Fruit fly (Drosophila melanogaster): ENCODE data around the gene Aef1.

Aef1 gene

DNA sequence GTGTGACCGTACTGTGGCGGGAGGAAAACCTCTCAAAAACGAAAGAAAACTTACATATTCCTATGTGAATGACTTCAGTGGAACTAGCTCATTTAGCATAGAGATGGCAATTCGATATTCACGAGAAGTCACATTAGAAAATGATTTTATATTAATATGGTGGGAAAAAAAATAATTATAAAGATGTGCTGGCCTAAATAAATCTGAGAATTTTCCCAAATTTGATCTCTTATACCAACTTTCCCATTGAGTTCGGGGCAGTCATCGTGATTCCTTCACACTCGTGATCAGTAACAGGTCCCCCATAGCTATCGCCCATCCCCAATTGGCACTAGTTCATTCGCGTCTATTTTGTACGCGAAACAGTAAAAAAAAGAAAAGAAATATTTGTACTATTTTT, at the start of gene Aef1, which contains the start of gene barc:
Gene Aef1, plus strand, starts transcription at position 325 of the 400 bp plus-strand sequence.
Gene barc, minus strand, starts transcription at position 37 of the 400 bp plus-strand sequence.
- TF ChIP-seq CG8301 (tag; optimal IDR thresholded peaks at IDR 0.05): no peak
- TF ChIP-seq CG17806 (tag; optimal IDR thresholded peaks at IDR 0.05): peak; percentile 73
- no peak for TF ChIP-seq CG12605 (GFP tag; IDR thresholded peaks at IDR 0.05)
- peak; percentile 49; the same call in 1 of the 2 replicates for TF ChIP-seq rn (GFP tag; IDR thresholded peaks at IDR 0.05)
- TF ChIP-seq CG15710 (tag; optimal IDR thresholded peaks at IDR 0.05): peak; percentile 78
- peak; percentile 82 for TF ChIP-seq CG4496 (GFP tag; IDR thresholded peaks at IDR 0.05)
- no peak for TF ChIP-seq Pif1B (GFP tag; optimal IDR thresholded peaks at IDR 0.05)
- peak; percentile 73; the same call in 1 of the 2 replicates for TF ChIP-seq CG32121 (GFP tag; IDR thresholded peaks at IDR 0.05)
- TF ChIP-seq Pif1A (GFP tag; optimal IDR thresholded peaks at IDR 0.05): no peak
- TF ChIP-seq Snoo (tag; optimal IDR thresholded peaks at IDR 0.05): no peak
- TF ChIP-seq fd96Ca (GFP tag; IDR thresholded peaks at IDR 0.05): peak; percentile 90
- TF ChIP-seq CG13204 (GFP tag; optimal IDR thresholded peaks at IDR 0.05): no peak
- no peak for TF ChIP-seq gl (tag; optimal IDR thresholded peaks at IDR 0.05)
- TF ChIP-seq CG8159 (tag; optimal IDR thresholded peaks at IDR 0.05): peak; percentile 81
- no peak for TF ChIP-seq CG9948 (tag; optimal IDR thresholded peaks at IDR 0.05)
- peak; percentile 47 for TF ChIP-seq D1 (tag; optimal IDR thresholded peaks at IDR 0.05)
- no peak for TF ChIP-seq EcR (GFP tag; optimal IDR thresholded peaks at IDR 0.05)
- TF ChIP-seq CG14655 (GFP tag; optimal IDR thresholded peaks at IDR 0.05): no peak
- peak; percentile 69 for TF ChIP-seq CG34367 (tag; optimal IDR thresholded peaks at IDR 0.05)
- TF ChIP-seq Ets98B (GFP tag; IDR thresholded peaks at IDR 0.05): peak; percentile 66
- TF ChIP-seq CG10348 (GFP tag; IDR thresholded peaks at IDR 0.05): peak; percentile 72

DNA sequence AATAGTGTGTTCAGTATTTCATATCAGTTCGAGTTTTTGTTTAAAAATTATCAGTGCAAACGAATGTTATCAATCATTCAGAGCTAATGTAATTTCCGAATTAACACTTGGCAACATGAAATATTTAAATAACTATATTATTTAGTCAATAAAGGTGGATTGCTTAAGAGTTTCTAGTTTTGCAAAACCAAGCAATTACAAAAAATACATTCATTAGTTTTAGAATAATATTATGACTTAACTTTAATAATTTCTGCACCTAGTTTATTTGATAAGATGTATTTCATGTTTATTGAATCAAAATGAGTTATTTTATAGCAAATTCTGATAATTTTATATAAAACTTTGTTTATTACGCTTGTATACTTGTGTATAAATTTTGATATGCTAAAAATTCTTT, 49.8 kb upstream of the Aef1 start:
- TF ChIP-seq CG10348 (GFP tag; IDR thresholded peaks at IDR 0.05) (no peak), Ets98B (GFP tag; IDR thresholded peaks at IDR 0.05) (no peak)

- no peak for TF ChIP-seq EcR (GFP tag; optimal IDR thresholded peaks at IDR 0.05)
- TF ChIP-seq CG12605 (GFP tag; IDR thresholded peaks at IDR 0.05): no peak
- no peak for TF ChIP-seq CG13204 (GFP tag; optimal IDR thresholded peaks at IDR 0.05)
- TF ChIP-seq rn (GFP tag; IDR thresholded peaks at IDR 0.05): no peak
- TF ChIP-seq CG32121 (GFP tag; IDR thresholded peaks at IDR 0.05): no peak
- no peak for TF ChIP-seq CG10348 (GFP tag; IDR thresholded peaks at IDR 0.05)
- TF ChIP-seq CG8159 (tag; optimal IDR thresholded peaks at IDR 0.05): no peak
- no peak for TF ChIP-seq Ets98B (GFP tag; IDR thresholded peaks at IDR 0.05)
- TF ChIP-seq CG34367 (tag; optimal IDR thresholded peaks at IDR 0.05): no peak
- no peak for TF ChIP-seq CG14655 (GFP tag; optimal IDR thresholded peaks at IDR 0.05)
- TF ChIP-seq gl (tag; optimal IDR thresholded peaks at IDR 0.05): no peak
- no peak for TF ChIP-seq D1 (tag; optimal IDR thresholded peaks at IDR 0.05)
- no peak for TF ChIP-seq CG17806 (tag; optimal IDR thresholded peaks at IDR 0.05)
- no peak for TF ChIP-seq CG9948 (tag; optimal IDR thresholded peaks at IDR 0.05)
- no peak for TF ChIP-seq Pif1A (GFP tag; optimal IDR thresholded peaks at IDR 0.05)
- no peak for TF ChIP-seq Pif1B (GFP tag; optimal IDR thresholded peaks at IDR 0.05)
- TF ChIP-seq fd96Ca (GFP tag; IDR thresholded peaks at IDR 0.05): no peak
These were observed 47.5 kb upstream of the Aef1 start for dm6 chr3L:21385699-21386098.

- TF ChIP-seq CG10348 (GFP tag; IDR thresholded peaks at IDR 0.05): no peak
- TF ChIP-seq CG32121 (GFP tag; IDR thresholded peaks at IDR 0.05): no peak
- no peak for TF ChIP-seq CG14655 (GFP tag; optimal IDR thresholded peaks at IDR 0.05)
These were observed 46.3 kb upstream of the Aef1 start for dm6 chr3L:21386917-21387316.

dm6 chr3L:21388824-21389223, 44.4 kb upstream of the Aef1 start:
- no peak for TF ChIP-seq CG14655 (GFP tag; optimal IDR thresholded peaks at IDR 0.05)
- TF ChIP-seq CG17806 (tag; optimal IDR thresholded peaks at IDR 0.05): no peak
- no peak for TF ChIP-seq CG34367 (tag; optimal IDR thresholded peaks at IDR 0.05)
- no peak for TF ChIP-seq CG32121 (GFP tag; IDR thresholded peaks at IDR 0.05)
- TF ChIP-seq CG13204 (GFP tag; optimal IDR thresholded peaks at IDR 0.05): no peak
- TF ChIP-seq D1 (tag; optimal IDR thresholded peaks at IDR 0.05): no peak
- no peak for TF ChIP-seq CG15710 (tag; optimal IDR thresholded peaks at IDR 0.05)
- TF ChIP-seq Snoo (tag; optimal IDR thresholded peaks at IDR 0.05): no peak
- no peak for TF ChIP-seq gl (tag; optimal IDR thresholded peaks at IDR 0.05)
- no peak for TF ChIP-seq CG12605 (GFP tag; IDR thresholded peaks at IDR 0.05)
- TF ChIP-seq CG8301 (tag; optimal IDR thresholded peaks at IDR 0.05): no peak
- no peak for TF ChIP-seq CG10348 (GFP tag; IDR thresholded peaks at IDR 0.05)
- no peak for TF ChIP-seq CG4496 (GFP tag; IDR thresholded peaks at IDR 0.05)
- no peak for TF ChIP-seq rn (GFP tag; IDR thresholded peaks at IDR 0.05)

dm6 chr3L:21389758-21390157, 43.5 kb upstream of the Aef1 start:
- TF ChIP-seq rn (GFP tag; IDR thresholded peaks at IDR 0.05): no peak
- TF ChIP-seq CG17806 (tag; optimal IDR thresholded peaks at IDR 0.05): no peak
- no peak for TF ChIP-seq D1 (tag; optimal IDR thresholded peaks at IDR 0.05)
- TF ChIP-seq CG13204 (GFP tag; optimal IDR thresholded peaks at IDR 0.05): no peak
- TF ChIP-seq gl (tag; optimal IDR thresholded peaks at IDR 0.05): no peak
- no peak for TF ChIP-seq Ets98B (GFP tag; IDR thresholded peaks at IDR 0.05)
- TF ChIP-seq Snoo (tag; optimal IDR thresholded peaks at IDR 0.05): no peak
- TF ChIP-seq CG12605 (GFP tag; IDR thresholded peaks at IDR 0.05): no peak
- no peak for TF ChIP-seq CG14655 (GFP tag; optimal IDR thresholded peaks at IDR 0.05)
- no peak for TF ChIP-seq CG8159 (tag; optimal IDR thresholded peaks at IDR 0.05)
- TF ChIP-seq Pif1A (GFP tag; optimal IDR thresholded peaks at IDR 0.05): no peak
- no peak for TF ChIP-seq EcR (GFP tag; optimal IDR thresholded peaks at IDR 0.05)
- no peak for TF ChIP-seq fd96Ca (GFP tag; IDR thresholded peaks at IDR 0.05)
- TF ChIP-seq CG9948 (tag; optimal IDR thresholded peaks at IDR 0.05): no peak
- TF ChIP-seq CG10348 (GFP tag; IDR thresholded peaks at IDR 0.05): no peak
- no peak for TF ChIP-seq Pif1B (GFP tag; optimal IDR thresholded peaks at IDR 0.05)
- no peak for TF ChIP-seq CG8301 (tag; optimal IDR thresholded peaks at IDR 0.05)
- no peak for TF ChIP-seq CG4496 (GFP tag; IDR thresholded peaks at IDR 0.05)
- no peak for TF ChIP-seq CG34367 (tag; optimal IDR thresholded peaks at IDR 0.05)
